Worm (Caenorhabditis elegans) whole organism, L3 larva: ENCODE measurements around the gene F21C10.5.

Source experiments
- R02D3.7 ChIP-seq: fragments of 150-350 bp; optimal IDR thresholded peaks from 2 replicates; lab custom pipeline; 2014; ENCODE audit warnings: missing biosample characterization, missing genetic modification characterization
- aly-2 ChIP-seq: fragments of 150-350 bp; optimal IDR thresholded peaks from 2 replicates; lab custom pipeline; 2014; ENCODE audit warnings: missing biosample characterization, missing genetic modification characterization
- ama-1 ChIP-seq: fragments of 150-350 bp; optimal IDR thresholded peaks from 2 replicates; lab custom pipeline; 2018
- ceh-28 ChIP-seq: fragments of 150-350 bp; optimal IDR thresholded peaks from 2 replicates; lab custom pipeline; 2014; ENCODE audit warnings: missing biosample characterization, missing genetic modification reagents, missing genetic modification characterization
- ceh-82 ChIP-seq: fragments of 150-350 bp; optimal IDR thresholded peaks from 2 replicates; lab custom pipeline; 2014; ENCODE audit warnings: missing biosample characterization, missing genetic modification characterization
- daf-12 ChIP-seq: fragments of 150-350 bp; optimal IDR thresholded peaks from 2 replicates; lab custom pipeline; 2014; ENCODE audit warnings: missing biosample characterization, missing genetic modification reagents, missing genetic modification characterization
- egl-27 ChIP-seq: sonication (generic microtip); optimal IDR thresholded peaks from 4 replicates; lab custom pipeline; 2017; ENCODE audit warnings: missing biosample characterization, missing genetic modification reagents, missing genetic modification characterization
- hmg-11 ChIP-seq: sonication (generic microtip); optimal IDR thresholded peaks from 2 replicates; lab custom pipeline; 2016; ENCODE audit warnings: missing genetic modification characterization, missing compliant biosample characterization
- jun-1 ChIP-seq: fragments of 150-350 bp; optimal IDR thresholded peaks from 2 replicates; lab custom pipeline; 2014; ENCODE audit warnings: missing biosample characterization, missing genetic modification reagents, missing genetic modification characterization
- lin-15B ChIP-seq: fragments of 150-350 bp; optimal IDR thresholded peaks from 2 replicates; lab custom pipeline; 2014; ENCODE audit warnings: missing biosample characterization, missing genetic modification characterization
- lin-39 ChIP-seq: fragments of 150-350 bp; optimal IDR thresholded peaks from 2 replicates; lab custom pipeline; 2018; ENCODE audit warnings: missing biosample characterization, missing genetic modification reagents, missing genetic modification characterization
- lsy-12 ChIP-seq: sonication (generic microtip); optimal IDR thresholded peaks from 2 replicates; lab custom pipeline; 2016; ENCODE audit warnings: mild to moderate bottlenecking, missing genetic modification characterization, missing compliant biosample characterization
- mdl-1 ChIP-seq: fragments of 150-350 bp; optimal IDR thresholded peaks from 2 replicates; lab custom pipeline; 2014; ENCODE audit warnings: missing biosample characterization, missing genetic modification characterization
- mml-1 ChIP-seq: fragments of 150-350 bp; sonication (generic microtip); optimal IDR thresholded peaks from 3 replicates; lab custom pipeline; 2014; ENCODE audit warnings: missing biosample characterization, missing genetic modification characterization
- nfya-1 ChIP-seq: sonication (generic microtip); optimal IDR thresholded peaks from 2 replicates; lab custom pipeline; 2017; ENCODE audit warnings: missing genetic modification characterization, mild to moderate bottlenecking, missing compliant biosample characterization, antibody characterized with exemption, moderate library complexity; ENCODE audit not compliant: insufficient read depth
- nhr-11 ChIP-seq: fragments of 150-350 bp; optimal IDR thresholded peaks from 2 replicates; lab custom pipeline; 2014; ENCODE audit warnings: missing biosample characterization, missing genetic modification characterization
- nhr-12 ChIP-seq: fragments of 150-350 bp; optimal IDR thresholded peaks from 2 replicates; lab custom pipeline; 2014; ENCODE audit warnings: missing biosample characterization, missing genetic modification characterization
- nhr-237 ChIP-seq: fragments of 150-350 bp; optimal IDR thresholded peaks from 2 replicates; lab custom pipeline; 2014; ENCODE audit warnings: missing biosample characterization, missing genetic modification characterization
- nhr-25 ChIP-seq: sonication (generic microtip); optimal IDR thresholded peaks from 2 replicates; lab custom pipeline; 2017; ENCODE audit warnings: missing biosample characterization, missing genetic modification characterization
- nhr-43 ChIP-seq: sonication (generic microtip); optimal IDR thresholded peaks from 2 replicates; lab custom pipeline; 2016; ENCODE audit warnings: mild to moderate bottlenecking, missing genetic modification characterization, missing compliant biosample characterization; ENCODE audit not compliant: poor library complexity, severe bottlenecking
- nhr-67 ChIP-seq: fragments of 150-350 bp; optimal IDR thresholded peaks from 2 replicates; lab custom pipeline; 2014; ENCODE audit warnings: missing biosample characterization, missing genetic modification characterization
- nhr-76 ChIP-seq: fragments of 150-350 bp; sonication (generic microtip); optimal IDR thresholded peaks from 5 replicates; lab custom pipeline; 2014; ENCODE audit warnings: missing biosample characterization, missing genetic modification characterization
- nhr-77 ChIP-seq: fragments of 150-350 bp; optimal IDR thresholded peaks from 2 replicates; lab custom pipeline; 2014; ENCODE audit warnings: missing biosample characterization, missing genetic modification characterization
- pha-4 ChIP-seq: fragments of 150-350 bp; optimal IDR thresholded peaks from 2 replicates; lab custom pipeline; 2014; ENCODE audit warnings: missing biosample characterization, missing genetic modification reagents, missing genetic modification characterization
- pqm-1 ChIP-seq: fragments of 150-350 bp; optimal IDR thresholded peaks from 2 replicates; lab custom pipeline; 2017; ENCODE audit warnings: missing biosample characterization, missing genetic modification characterization, inconsistent platforms
- skn-1 ChIP-seq: fragments of 150-350 bp; optimal IDR thresholded peaks from 2 replicates; lab custom pipeline; 2014; ENCODE audit warnings: missing biosample characterization, missing genetic modification characterization
- snpc-4 ChIP-seq: fragments of 150-350 bp; optimal IDR thresholded peaks from 2 replicates; lab custom pipeline; 2014; ENCODE audit warnings: missing biosample characterization, missing genetic modification characterization
- unc-39 ChIP-seq: sonication (generic microtip); optimal IDR thresholded peaks from 4 replicates; lab custom pipeline; 2017; ENCODE audit warnings: missing biosample characterization, missing genetic modification characterization
- unc-62 ChIP-seq: fragments of 150-350 bp; sonication (generic microtip); optimal IDR thresholded peaks from 4 replicates; lab custom pipeline; 2014; ENCODE audit warnings: missing biosample characterization, missing genetic modification reagents, missing genetic modification characterization
- ztf-11 ChIP-seq: fragments of 150-350 bp; optimal IDR thresholded peaks from 2 replicates; lab custom pipeline; 2014; ENCODE audit warnings: missing biosample characterization, missing genetic modification characterization
- ztf-4 ChIP-seq: fragments of 150-350 bp; optimal IDR thresholded peaks from 2 replicates; lab custom pipeline; 2014; ENCODE audit warnings: missing biosample characterization, missing genetic modification characterization

The F21C10.5 gene

DNA sequence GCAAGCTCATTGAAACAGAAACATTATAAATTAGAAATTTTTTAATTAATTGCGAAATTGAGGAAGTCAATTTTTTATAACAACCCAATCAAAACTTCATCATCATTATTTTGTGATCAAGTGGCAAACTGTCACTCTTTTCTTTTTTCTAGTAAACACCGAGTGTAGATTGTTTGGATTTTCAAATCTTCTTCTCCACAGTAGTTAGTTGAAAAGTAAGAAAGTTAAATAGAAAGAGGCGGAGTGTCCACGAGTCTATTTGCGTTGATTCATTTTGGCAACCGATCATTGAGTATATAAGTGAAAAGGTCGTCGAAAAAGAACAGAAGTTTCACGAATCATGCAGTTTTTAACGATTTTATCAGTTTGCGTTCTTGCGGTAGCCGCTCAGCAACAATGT is 16.2 kb upstream of the F21C10.5 start, which contains the start of gene pqn-31:
Gene pqn-31 (plus strand): TSS at position 301 of the 400 bp plus-strand sequence.
- TF ChIP-seq jun-1 (tag; lab: Kevin White, UChicago) = no peak
- no peak for TF ChIP-seq skn-1 (tag; lab: Kevin White, UChicago)
- TF ChIP-seq pha-4 (tag; lab: Kevin White, UChicago) = peak; percentile 37
- TF ChIP-seq mdl-1 (tag; lab: Kevin White, UChicago) = no peak
- TF ChIP-seq nhr-237 = no peak

- no peak for TF ChIP-seq nhr-25 (tag; lab: Kevin White, UChicago)
- no peak for TF ChIP-seq nhr-12 (tag; lab: Kevin White, UChicago)
- TF ChIP-seq nhr-43 (tag; lab: Kevin White, UChicago) = no peak
- TF ChIP-seq lin-39 (tag; lab: Kevin White, UChicago) = no peak
Measured at ce11 chrV:9111957-9112356, 13.5 kb upstream of the F21C10.5 start.

- TF ChIP-seq jun-1 (tag; lab: Kevin White, UChicago) = no peak
- no peak for TF ChIP-seq nhr-67 (tag; lab: Kevin White, UChicago)
- no peak for TF ChIP-seq hmg-11 (tag; lab: Kevin White, UChicago)
- no peak for TF ChIP-seq nhr-12 (tag; lab: Kevin White, UChicago)
- no peak for TF ChIP-seq ceh-82 (tag; lab: Kevin White, UChicago)
- no peak for TF ChIP-seq mdl-1 (tag; lab: Kevin White, UChicago)
- no peak for TF ChIP-seq snpc-4 (tag; lab: Kevin White, UChicago)
- TF ChIP-seq ama-1 = no peak
Measured at ce11 chrV:9112467-9112866, 13.0 kb upstream of the F21C10.5 start, which contains the start of gene F21C10.7. TSS of gene F21C10.7 (plus strand) at chrV:9112767.

DNA sequence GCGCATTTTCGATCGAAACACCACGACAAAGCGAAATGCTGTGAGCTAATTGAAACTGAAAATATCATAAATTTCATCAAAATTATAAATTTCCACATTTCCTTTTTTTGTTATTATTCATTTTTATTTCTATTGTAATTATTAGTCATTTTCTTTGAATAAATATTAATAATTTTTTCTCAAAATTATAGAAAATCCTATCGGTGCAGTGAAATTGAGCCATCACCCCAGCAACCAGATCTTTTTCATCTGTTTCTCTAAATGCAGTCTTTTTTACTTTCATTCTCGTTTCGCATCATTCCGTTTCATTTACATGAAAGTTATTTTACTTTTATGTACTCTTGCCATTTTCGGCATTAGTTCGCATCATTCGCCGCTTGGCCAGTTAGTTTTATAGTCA is 3.4 kb upstream of the F21C10.5 start, which contains the start of gene F21C10.13:
Gene F21C10.13 (plus strand): TSS at position 301 of the 400 bp plus-strand sequence.
- TF ChIP-seq lsy-12 = no peak
- TF ChIP-seq, all 47 proteins: peak for 0

ce11 chrV:9123186-9123585 is 2.3 kb upstream of the F21C10.5 start, which contains the start of gene F21C10.11:
TSS of gene F21C10.11 (plus strand) at chrV:9123486.
- TF ChIP-seq unc-62 (GFP tag; lab: Kevin White, UChicago) (no peak), pqm-1 (tag; lab: Kevin White, UChicago) (peak; percentile 26), jun-1 (tag; lab: Kevin White, UChicago) (no peak), nhr-67 (tag; lab: Kevin White, UChicago) (no peak), ztf-4 (tag; lab: Kevin White, UChicago) (no peak), aly-2 (tag; lab: Kevin White, UChicago) (no peak), ceh-28 (tag; lab: Kevin White, UChicago) (no peak), ama-1 (no peak)

- TF ChIP-seq lin-15B (no peak), nhr-77 (tag; lab: Kevin White, UChicago) (no peak), nhr-76 (tag; lab: Kevin White, UChicago) (no peak), mdl-1 (tag; lab: Kevin White, UChicago) (no peak), mml-1 (tag; lab: Kevin White, UChicago) (no peak), snpc-4 (tag; lab: Kevin White, UChicago) (no peak), aly-2 (tag; lab: Kevin White, UChicago) (no peak), R02D3.7 (tag; lab: Kevin White, UChicago) (no peak), ceh-28 (tag; lab: Kevin White, UChicago) (no peak), daf-12 (no peak), nhr-12 (tag; lab: Kevin White, UChicago) (no peak), lsy-12 (no peak), nhr-11 (tag; lab: Kevin White, UChicago) (no peak), unc-39 (tag; lab: Kevin White, UChicago) (no peak), nfya-1 (tag; lab: Kevin White, UChicago) (no peak), ztf-11 (no peak)
Measured at ce11 chrV:9124180-9124579, 1.3 kb upstream of the F21C10.5 start, which contains the start of gene F21C10.6. TSS of gene F21C10.6 (plus strand) at chrV:9124480.

- no peak for TF ChIP-seq jun-1 (tag; lab: Kevin White, UChicago)
- no peak for TF ChIP-seq ama-1
- no peak for TF ChIP-seq egl-27 (tag; lab: Kevin White, UChicago)
- TF ChIP-seq nhr-77 (tag; lab: Kevin White, UChicago) = no peak
- TF ChIP-seq nhr-25 (tag; lab: Kevin White, UChicago) = no peak
- TF ChIP-seq ceh-28 (tag; lab: Kevin White, UChicago) = no peak
- no peak for TF ChIP-seq nhr-11 (tag; lab: Kevin White, UChicago)
Measured at ce11 chrV:9126316-9126715, 871 bp downstream of the F21C10.5 start, which contains the start of gene F21C10.4. TSS of gene F21C10.4 (plus strand) at chrV:9126616.
